Worm (Caenorhabditis elegans) whole organism, late embryonic: ENCODE measurements around the gene D2007.2.
A peak's percentile ranks its signal among the peaks of the same experiment; 100 is the strongest.

Experiments used
- C38D4.7 ChIP-seq: fragments of 200-800 bp; sonication (Bioruptor generic); optimal IDR thresholded peaks from 2 replicates; lab custom pipeline; 2018; ENCODE audit warnings: mild to moderate bottlenecking, missing genetic modification characterization, moderate library complexity, missing compliant biosample characterization
- K02D7.2 ChIP-seq: sonication (generic microtip); optimal IDR thresholded peaks from 2 replicates; lab custom pipeline; 2017; ENCODE audit warnings: mild to moderate bottlenecking, missing genetic modification characterization, missing compliant biosample characterization
- T23F11.4 ChIP-seq: fragments of 200-800 bp; sonication (Bioruptor generic); optimal IDR thresholded peaks from 2 replicates; lab custom pipeline; 2018; ENCODE audit warnings: mild to moderate bottlenecking, missing genetic modification characterization, missing compliant biosample characterization
- Y22D7AL.16 ChIP-seq: sonication (generic microtip); optimal IDR thresholded peaks from 2 replicates; lab custom pipeline; 2016; ENCODE audit warnings: missing genetic modification characterization, missing compliant biosample characterization
- ama-1 ChIP-seq: fragments of 150-350 bp; optimal IDR thresholded peaks from 2 replicates; lab custom pipeline; 2014
- ceh-14 ChIP-seq: sonication (generic microtip); optimal IDR thresholded peaks from 2 replicates; lab custom pipeline; 2016; ENCODE audit warnings: missing genotype, missing genetic modification characterization, missing compliant biosample characterization
- ceh-18 ChIP-seq: sonication (generic microtip); optimal IDR thresholded peaks from 2 replicates; lab custom pipeline; 2016; ENCODE audit warnings: missing genetic modification characterization, missing compliant biosample characterization
- ceh-19 ChIP-seq: fragments of 200-800 bp; sonication (Bioruptor generic); optimal IDR thresholded peaks from 2 replicates; lab custom pipeline; 2018; ENCODE audit warnings: mild to moderate bottlenecking, missing genetic modification characterization, missing compliant biosample characterization
- ceh-22 ChIP-seq: sonication (generic microtip); optimal IDR thresholded peaks from 2 replicates; lab custom pipeline; 2017; ENCODE audit warnings: missing biosample characterization, missing genetic modification characterization
- ceh-24 ChIP-seq: sonication (generic microtip); optimal IDR thresholded peaks from 2 replicates; lab custom pipeline; 2016; ENCODE audit warnings: mild to moderate bottlenecking, missing genetic modification characterization, missing compliant biosample characterization
- ceh-31 ChIP-seq: sonication (generic microtip); optimal IDR thresholded peaks from 2 replicates; lab custom pipeline; 2016; ENCODE audit warnings: missing genetic modification characterization, missing compliant biosample characterization
- ceh-48 ChIP-seq: sonication (generic microtip); optimal IDR thresholded peaks from 2 replicates; lab custom pipeline; 2016; ENCODE audit warnings: missing genetic modification characterization, inconsistent platforms, missing compliant biosample characterization
- ceh-6 ChIP-seq: fragments of 200-800 bp; sonication (Bioruptor generic); optimal IDR thresholded peaks from 2 replicates; lab custom pipeline; 2018; ENCODE audit warnings: mild to moderate bottlenecking, missing genetic modification characterization, missing compliant biosample characterization
- ceh-9 ChIP-seq: sonication (generic microtip); optimal IDR thresholded peaks from 2 replicates; lab custom pipeline; 2016; ENCODE audit warnings: mild to moderate bottlenecking, missing genetic modification characterization, inconsistent platforms, missing compliant biosample characterization
- che-1 ChIP-seq: sonication (generic microtip); optimal IDR thresholded peaks from 2 replicates; lab custom pipeline; 2016; ENCODE audit warnings: mild to moderate bottlenecking, missing genetic modification characterization, missing compliant biosample characterization
- dmd-4 ChIP-seq: sonication (generic microtip); optimal IDR thresholded peaks from 2 replicates; lab custom pipeline; 2016; ENCODE audit warnings: borderline replicate concordance, missing genetic modification characterization, missing compliant biosample characterization
- elt-2 ChIP-seq: sonication (generic microtip); optimal IDR thresholded peaks from 2 replicates; lab custom pipeline; 2016; ENCODE audit warnings: missing genetic modification reagents, missing genetic modification characterization, missing compliant biosample characterization
- elt-4 ChIP-seq: sonication (generic microtip); optimal IDR thresholded peaks from 2 replicates; lab custom pipeline; 2016; ENCODE audit warnings: missing genetic modification characterization, missing compliant biosample characterization
- fkh-6 ChIP-seq: sonication (generic microtip); optimal IDR thresholded peaks from 2 replicates; lab custom pipeline; 2016; ENCODE audit warnings: missing genetic modification characterization, missing compliant biosample characterization
- hlh-13 ChIP-seq: fragments of 200-800 bp; sonication (Bioruptor generic); optimal IDR thresholded peaks from 2 replicates; lab custom pipeline; 2018; ENCODE audit warnings: mild to moderate bottlenecking, missing genetic modification characterization, missing compliant biosample characterization
- hlh-30 ChIP-seq: sonication (generic microtip); optimal IDR thresholded peaks from 2 replicates; lab custom pipeline; 2017; ENCODE audit warnings: antibody characterized with exemption, missing genetic modification characterization, missing compliant biosample characterization; ENCODE audit not compliant: insufficient read depth
- hlh-6 ChIP-seq: sonication (generic microtip); optimal IDR thresholded peaks from 2 replicates; lab custom pipeline; 2016; ENCODE audit warnings: missing genotype, missing genetic modification characterization, missing compliant biosample characterization
- lin-11 ChIP-seq: fragments of 200-800 bp; sonication (Bioruptor generic); optimal IDR thresholded peaks from 2 replicates; lab custom pipeline; 2018; ENCODE audit warnings: mild to moderate bottlenecking, missing genetic modification characterization, missing compliant biosample characterization
- pax-1 ChIP-seq: fragments of 150-350 bp; optimal IDR thresholded peaks from 2 replicates; lab custom pipeline; 2014; ENCODE audit warnings: missing biosample characterization, missing genetic modification characterization
- pha-4 ChIP-seq: fragments of 150-350 bp; optimal IDR thresholded peaks from 2 replicates; lab custom pipeline; 2018; ENCODE audit warnings: missing biosample characterization, missing genetic modification reagents, missing genetic modification characterization
- pqm-1 ChIP-seq: sonication (generic microtip); optimal IDR thresholded peaks from 2 replicates; lab custom pipeline; 2016; ENCODE audit warnings: missing genetic modification characterization, missing compliant biosample characterization
- pros-1 ChIP-seq: fragments of 150-350 bp; optimal IDR thresholded peaks from 2 replicates; lab custom pipeline; 2014; ENCODE audit warnings: missing biosample characterization, missing genetic modification reagents, missing genetic modification characterization
- ref-2 ChIP-seq: sonication (generic microtip); optimal IDR thresholded peaks from 2 replicates; lab custom pipeline; 2016; ENCODE audit warnings: missing genetic modification characterization, missing compliant biosample characterization
- tbx-2 ChIP-seq: sonication (generic microtip); optimal IDR thresholded peaks from 2 replicates; lab custom pipeline; 2016; ENCODE audit warnings: missing genetic modification characterization, missing compliant biosample characterization
- ttx-3 ChIP-seq: sonication (generic microtip); optimal IDR thresholded peaks from 2 replicates; lab custom pipeline; 2016; ENCODE audit warnings: missing genetic modification reagents, missing genetic modification characterization, missing compliant biosample characterization
- zip-5 ChIP-seq: sonication (generic microtip); optimal IDR thresholded peaks from 2 replicates; lab custom pipeline; 2016; ENCODE audit warnings: missing genetic modification characterization, missing compliant biosample characterization

D2007.2 gene

DNA sequence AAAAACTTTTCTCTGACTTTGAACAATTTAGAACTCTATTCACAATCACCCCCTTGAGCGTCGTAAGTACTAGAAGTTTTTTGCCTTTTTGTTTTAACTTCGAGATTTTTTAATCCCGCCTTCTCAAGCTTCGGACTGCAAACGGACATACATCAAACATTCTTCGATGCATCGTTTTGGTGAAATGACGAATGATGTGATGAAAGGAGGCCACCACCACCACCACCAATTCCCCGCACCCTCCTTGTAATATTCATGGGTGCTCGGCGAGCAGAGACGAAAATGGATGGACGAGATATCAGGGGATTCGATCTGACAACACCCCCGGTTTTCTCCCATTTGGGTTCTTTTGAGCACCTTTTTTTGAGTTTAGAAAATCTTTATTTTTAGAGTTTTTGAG, 2.8 kb upstream of the D2007.2 start:
- TF ChIP-seq pros-1 (tag; lab: Kevin White, UChicago) (no peak), Y22D7AL.16 (tag; lab: Kevin White, UChicago) (no peak), ama-1 (lab: Kevin White, UChicago) (no peak), ceh-24 (tag; lab: Kevin White, UChicago) (no peak), pha-4 (tag; lab: Kevin White, UChicago) (no peak)

- TF ChIP-seq elt-4 (no peak), ceh-19 (GFP tag; lab: Kevin White, UChicago) (no peak), tbx-2 (tag; lab: Kevin White, UChicago) (no peak), ref-2 (tag; lab: Kevin White, UChicago) (no peak), ceh-14 (tag; lab: Kevin White, UChicago) (no peak), fkh-6 (tag; lab: Kevin White, UChicago) (no peak), ceh-9 (no peak), hlh-6 (tag; lab: Kevin White, UChicago) (no peak), ceh-22 (tag; lab: Kevin White, UChicago) (no peak), dmd-4 (tag; lab: Kevin White, UChicago) (no peak), pqm-1 (tag; lab: Kevin White, UChicago) (no peak), hlh-13 (no peak)
These were observed 5.7 kb downstream of the D2007.2 start for ce11 chrIII:8154423-8154822.

DNA sequence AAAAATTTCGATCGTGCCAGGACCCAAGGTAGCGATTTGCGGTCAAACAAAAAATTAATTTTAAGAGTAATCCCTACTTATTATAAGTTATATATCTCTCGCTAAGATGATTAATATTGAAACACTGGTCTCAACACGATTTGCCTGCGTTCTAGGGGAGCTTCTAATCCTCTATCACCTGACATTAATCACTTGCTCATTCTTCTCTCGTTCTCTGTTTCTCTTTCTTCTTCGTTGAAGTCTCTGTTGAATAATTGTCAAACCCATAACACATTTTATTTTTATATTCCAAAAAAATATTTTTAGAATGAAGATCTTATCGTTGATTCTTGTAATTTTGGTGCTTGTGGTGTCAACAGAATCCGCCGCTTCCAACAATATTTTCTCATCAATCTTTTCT, 6.4 kb downstream of the D2007.2 start, which contains the start of gene D2007.1:
Gene D2007.1 (plus strand): TSS at position 301 of the 400 bp plus-strand sequence.
- TF ChIP-seq hlh-30 (tag; lab: Kevin White, UChicago) (peak; percentile 27), C38D4.7 (GFP tag; lab: Kevin White, UChicago) (no peak)
- TF ChIP-seq, all 69 proteins: peak for 1

DNA sequence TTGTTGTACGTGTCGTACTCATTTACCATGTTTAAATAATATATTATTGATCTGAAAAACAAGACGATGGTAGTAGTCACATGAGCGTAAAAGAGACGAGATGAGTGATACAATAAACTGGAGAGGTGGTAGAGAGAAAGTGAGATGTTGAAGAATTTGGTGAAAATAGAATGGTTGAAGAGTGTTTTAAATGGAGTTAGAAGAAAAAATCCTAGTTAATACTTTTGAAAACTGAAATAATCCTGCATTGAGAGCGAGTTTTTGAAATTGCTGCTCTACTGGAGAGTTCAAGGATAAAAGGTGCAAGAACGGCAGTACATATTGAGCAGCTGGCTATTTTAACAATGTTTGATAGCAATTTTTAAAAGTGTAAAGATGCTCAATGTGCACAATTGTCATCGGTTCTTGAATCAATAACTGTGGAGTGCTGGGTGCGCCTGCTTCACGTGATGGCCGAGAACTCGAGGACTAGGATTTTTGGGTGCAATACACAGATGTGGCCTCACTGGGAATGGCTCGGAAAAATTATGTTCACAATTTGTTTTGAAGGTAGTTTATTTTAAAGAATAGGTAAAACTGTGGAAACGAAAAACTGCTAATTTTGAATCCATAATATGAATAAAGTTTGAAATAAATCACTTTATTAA, 9.5 kb downstream of the D2007.2 start, which contains the start of gene atg-13:
Gene atg-13 (minus strand): TSS at position 51 of the 647 bp plus-strand sequence.
- TF ChIP-seq hlh-30 (tag; lab: Kevin White, UChicago) (peak; percentile 47), K02D7.2 (tag; lab: Kevin White, UChicago) (no peak), ceh-18 (no peak), T23F11.4 (GFP tag; lab: Kevin White, UChicago) (no peak), elt-2 (tag; lab: Kevin White, UChicago) (no peak), ceh-31 (tag; lab: Kevin White, UChicago) (peak; percentile 30), hlh-6 (tag; lab: Kevin White, UChicago) (no peak), ceh-48 (tag; lab: Kevin White, UChicago) (peak; percentile 25), ama-1 (lab: Kevin White, UChicago) (no peak), pax-1 (tag; lab: Kevin White, UChicago) (no peak)
- TF ChIP-seq, all 69 proteins: peak for 3

DNA sequence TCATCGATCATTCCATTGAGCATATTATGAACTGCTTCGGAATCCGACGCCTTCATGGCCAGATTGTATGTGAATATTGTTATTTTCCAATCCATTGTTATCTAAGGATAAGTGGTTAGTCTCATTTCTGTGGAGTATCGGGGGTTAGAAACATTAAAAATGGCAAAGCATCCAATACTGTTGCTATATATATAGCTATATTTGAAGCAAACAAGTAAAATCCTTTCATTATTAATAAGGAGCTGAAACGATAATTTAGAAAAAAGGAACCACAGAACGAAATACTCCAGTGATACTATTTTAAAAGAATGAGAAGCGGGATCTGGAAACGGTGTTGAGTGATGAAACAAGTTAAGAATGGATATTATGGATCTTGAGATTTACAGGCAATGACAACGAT, 12.5 kb downstream of the D2007.2 start, which contains the start of gene inpp-5K:
Gene inpp-5K (minus strand): TSS at position 101 of the 400 bp plus-strand sequence.
- TF ChIP-seq zip-5 (tag; lab: Kevin White, UChicago) (no peak), ceh-6 (GFP tag; lab: Kevin White, UChicago) (no peak), ttx-3 (tag; lab: Kevin White, UChicago) (no peak), K02D7.2 (tag; lab: Kevin White, UChicago) (no peak), lin-11 (tag; lab: Kevin White, UChicago) (no peak), elt-2 (tag; lab: Kevin White, UChicago) (no peak), che-1 (tag; lab: Kevin White, UChicago) (no peak), Y22D7AL.16 (tag; lab: Kevin White, UChicago) (no peak)
